Worm (Caenorhabditis elegans) whole organism, L3 larva: ENCODE data around the gene srh-92.

Source experiments
- ZK546.5 ChIP-seq: sonication (generic microtip); optimal IDR thresholded peaks from 2 replicates; lab custom pipeline; 2017; ENCODE audit warnings: missing biosample characterization, missing genetic modification characterization
- aly-2 ChIP-seq: fragments of 150-350 bp; optimal IDR thresholded peaks from 2 replicates; lab custom pipeline; 2014; ENCODE audit warnings: missing biosample characterization, missing genetic modification characterization
- ama-1 ChIP-seq: fragments of 150-350 bp; optimal IDR thresholded peaks from 2 replicates; lab custom pipeline; 2018
- elt-1 ChIP-seq: fragments of 150-350 bp; optimal IDR thresholded peaks from 2 replicates; lab custom pipeline; 2014; ENCODE audit warnings: missing biosample characterization, missing genetic modification characterization
- elt-2 ChIP-seq: sonication (generic microtip); optimal IDR thresholded peaks from 2 replicates; lab custom pipeline; 2016; ENCODE audit warnings: missing genetic modification reagents, mild to moderate bottlenecking, missing genetic modification characterization, missing compliant biosample characterization
- nfya-1 ChIP-seq: sonication (generic microtip); optimal IDR thresholded peaks from 2 replicates; lab custom pipeline; 2017; ENCODE audit warnings: missing genetic modification characterization, mild to moderate bottlenecking, missing compliant biosample characterization, antibody characterized with exemption, moderate library complexity; ENCODE audit not compliant: insufficient read depth
- nhr-11 ChIP-seq: fragments of 150-350 bp; optimal IDR thresholded peaks from 2 replicates; lab custom pipeline; 2014; ENCODE audit warnings: missing biosample characterization, missing genetic modification characterization
- nhr-25 ChIP-seq: sonication (generic microtip); optimal IDR thresholded peaks from 2 replicates; lab custom pipeline; 2017; ENCODE audit warnings: missing biosample characterization, missing genetic modification characterization
- nhr-28 ChIP-seq: fragments of 150-350 bp; optimal IDR thresholded peaks from 2 replicates; lab custom pipeline; 2014; ENCODE audit warnings: missing biosample characterization, missing genetic modification characterization
- nhr-77 ChIP-seq: fragments of 150-350 bp; optimal IDR thresholded peaks from 2 replicates; lab custom pipeline; 2014; ENCODE audit warnings: missing biosample characterization, missing genetic modification characterization
- pha-4 ChIP-seq: fragments of 150-350 bp; optimal IDR thresholded peaks from 2 replicates; lab custom pipeline; 2014; ENCODE audit warnings: missing biosample characterization, missing genetic modification reagents, missing genetic modification characterization
- pqm-1 ChIP-seq: fragments of 150-350 bp; optimal IDR thresholded peaks from 2 replicates; lab custom pipeline; 2017; ENCODE audit warnings: missing biosample characterization, missing genetic modification characterization, inconsistent platforms
- snpc-4 ChIP-seq: fragments of 150-350 bp; optimal IDR thresholded peaks from 2 replicates; lab custom pipeline; 2014; ENCODE audit warnings: missing biosample characterization, missing genetic modification characterization
- ztf-11 ChIP-seq: fragments of 150-350 bp; optimal IDR thresholded peaks from 2 replicates; lab custom pipeline; 2014; ENCODE audit warnings: missing biosample characterization, missing genetic modification characterization

ce11 chrV:7426594-7426993 lies 34.2 kb downstream of the srh-92 start, which contains the start of gene srw-68:
- TF ChIP-seq ztf-11 (no peak), nfya-1 (tag; lab: Kevin White, UChicago) (no peak), elt-2 (tag; lab: Kevin White, UChicago) (no peak), snpc-4 (no peak), pha-4 (tag; lab: Kevin White, UChicago) (no peak), pqm-1 (no peak), ama-1 (lab: Kevin White, UChicago) (no peak), elt-1 (tag; lab: Kevin White, UChicago) (no peak), nhr-11 (tag; lab: Kevin White, UChicago) (no peak), nhr-28 (tag; lab: Kevin White, UChicago) (no peak), ZK546.5 (tag; lab: Kevin White, UChicago) (no peak), nhr-77 (tag; lab: Kevin White, UChicago) (no peak), aly-2 (no peak), nhr-25 (tag; lab: Kevin White, UChicago) (no peak)
